Fruit fly (Drosophila melanogaster) whole organism, embryonic: ENCODE results near the gene CG32679.

Experiments used
- Adf1 ChIP-seq: fragments of 200-800 bp; sonication (Bioruptor generic); IDR thresholded peaks from 2 replicates; pipeline ENCODE4 v1.3.6; 2022; ENCODE audit warnings: missing biosample characterization, missing genetic modification characterization
- CG10274 ChIP-seq: fragments of 200-800 bp; sonication (Bioruptor generic); optimal IDR thresholded peaks from 3 replicates; lab custom pipeline; 2017; ENCODE audit warnings: missing biosample characterization, mild to moderate bottlenecking, missing genetic modification characterization
- CG10366 ChIP-seq: fragments of 200-800 bp; sonication (Bioruptor generic); IDR thresholded peaks from 2 replicates; pipeline ENCODE4 v1.3.6; 2022; ENCODE audit warnings: missing biosample characterization, missing genetic modification characterization
- CG10543 ChIP-seq: fragments of 200-800 bp; sonication (Bioruptor generic); optimal IDR thresholded peaks from 3 replicates; lab custom pipeline; 2017; ENCODE audit warnings: missing biosample characterization, mild to moderate bottlenecking, missing genetic modification characterization, moderate library complexity
- CG13894 ChIP-seq: fragments of 200-800 bp; sonication (Bioruptor generic); optimal IDR thresholded peaks from 3 replicates; lab custom pipeline; 2018; ENCODE audit warnings: missing biosample characterization, mild to moderate bottlenecking, missing genetic modification characterization, moderate library complexity
- CG14441 ChIP-seq: fragments of 200-800 bp; sonication (Bioruptor generic); IDR thresholded peaks from 2 replicates; pipeline ENCODE4 v1.3.6; 2022; ENCODE audit warnings: missing biosample characterization, missing genetic modification characterization
- CG17361 ChIP-seq: fragments of 200-800 bp; sonication (Bioruptor generic); IDR thresholded peaks from 3 replicates; pipeline ENCODE4 v1.3.6; 2022; ENCODE audit warnings: missing biosample characterization, missing genetic modification characterization
- CG17385 ChIP-seq: fragments of 200-800 bp; sonication (Bioruptor generic); optimal IDR thresholded peaks from 3 replicates; lab custom pipeline; 2018; ENCODE audit warnings: missing biosample characterization, mild to moderate bottlenecking, missing genetic modification characterization
- CG17612 ChIP-seq: fragments of 200-800 bp; sonication (Bioruptor generic); IDR thresholded peaks from 2 replicates; pipeline ENCODE4 v1.3.6; 2022; ENCODE audit warnings: missing biosample characterization, missing genetic modification characterization
- CG18262 ChIP-seq: fragments of 200-800 bp; optimal IDR thresholded peaks from 3 replicates; lab custom pipeline; 2019; ENCODE audit warnings: missing biosample characterization, mild to moderate bottlenecking, missing genetic modification characterization, moderate library complexity
- CG2678 ChIP-seq: fragments of 200-800 bp; sonication (Bioruptor generic); optimal IDR thresholded peaks from 3 replicates; lab custom pipeline; 2019; ENCODE audit warnings: missing biosample characterization, mild to moderate bottlenecking, missing genetic modification characterization, moderate library complexity
- CG2712 ChIP-seq: fragments of 200-800 bp; optimal IDR thresholded peaks from 3 replicates; lab custom pipeline; 2019; ENCODE audit warnings: missing biosample characterization, mild to moderate bottlenecking, missing genetic modification characterization, moderate library complexity
- CG32532 ChIP-seq: fragments of 200-800 bp; sonication (Bioruptor generic); IDR thresholded peaks from 2 replicates; pipeline ENCODE4 v1.3.6; 2022; ENCODE audit warnings: missing biosample characterization, missing genetic modification characterization
- CG3281 ChIP-seq: fragments of 200-800 bp; sonication (Bioruptor generic); optimal IDR thresholded peaks from 3 replicates; lab custom pipeline; 2017; ENCODE audit warnings: missing biosample characterization, mild to moderate bottlenecking, missing genetic modification characterization
- CG7372 ChIP-seq: fragments of 200-800 bp; sonication (Bioruptor generic); IDR thresholded peaks from 2 replicates; pipeline ENCODE4 v1.3.6; 2022; ENCODE audit warnings: missing biosample characterization, missing genetic modification characterization
- CG9817 ChIP-seq: fragments of 200-800 bp; sonication (Bioruptor generic); optimal IDR thresholded peaks from 2 replicates; lab custom pipeline; 2018; ENCODE audit warnings: missing biosample characterization, mild to moderate bottlenecking, missing genetic modification characterization, moderate library complexity
- CrebB ChIP-seq: fragments of 200-800 bp; sonication (Bioruptor generic); optimal IDR thresholded peaks from 3 replicates; lab custom pipeline; 2018; ENCODE audit warnings: missing biosample characterization, mild to moderate bottlenecking, missing genetic modification characterization
- D19A ChIP-seq: fragments of 200-800 bp; optimal IDR thresholded peaks from 3 replicates; lab custom pipeline; 2019; ENCODE audit warnings: missing biosample characterization, mild to moderate bottlenecking, missing genetic modification characterization, moderate library complexity
- Dbx ChIP-seq: fragments of 200-800 bp; sonication (Bioruptor generic); IDR thresholded peaks from 3 replicates; pipeline ENCODE4 v1.3.6; 2022; ENCODE audit warnings: missing biosample characterization, missing genetic modification characterization
- Deaf1 ChIP-seq: fragments of 200-800 bp; optimal IDR thresholded peaks from 3 replicates; lab custom pipeline; 2019; ENCODE audit warnings: missing biosample characterization, mild to moderate bottlenecking, missing genetic modification characterization, moderate library complexity
- Fer3 ChIP-seq: fragments of 200-800 bp; sonication (Bioruptor generic); optimal IDR thresholded peaks from 2 replicates; lab custom pipeline; 2018; ENCODE audit warnings: missing biosample characterization, mild to moderate bottlenecking, missing genetic modification characterization, moderate library complexity
- HHEX ChIP-seq: fragments of 200-800 bp; sonication (Bioruptor generic); optimal IDR thresholded peaks from 3 replicates; lab custom pipeline; 2017; ENCODE audit warnings: missing biosample characterization, mild to moderate bottlenecking, missing genetic modification characterization, missing genetic modification reagents
- Hr51 ChIP-seq, 2 experiments: fragments of 200-800 bp; sonication (Bioruptor generic); optimal IDR thresholded peaks; 2 replicates in 1 of 2; 3 replicates in 1 of 2; lab custom pipeline; 2016 to 2018; ENCODE audit warnings: missing biosample characterization in 2 of 2, missing genetic modification characterization in 2 of 2, mild to moderate bottlenecking in 1 of 2, moderate library complexity in 1 of 2
- Hsf ChIP-seq: fragments of 200-800 bp; sonication (Bioruptor generic); optimal IDR thresholded peaks from 3 replicates; lab custom pipeline; 2016; ENCODE audit warnings: missing biosample characterization, missing genetic modification characterization
- Max ChIP-seq: fragments of 200-800 bp; sonication (Bioruptor generic); optimal IDR thresholded peaks from 2 replicates; lab custom pipeline; 2016; ENCODE audit warnings: missing biosample characterization, mild to moderate bottlenecking, missing genetic modification characterization
- Nf-YA ChIP-seq: fragments of 200-800 bp; sonication (Bioruptor generic); IDR thresholded peaks from 2 replicates; pipeline ENCODE4 v1.3.6; 2022; ENCODE audit warnings: missing biosample characterization, missing genetic modification characterization
- Oli ChIP-seq: fragments of 200-800 bp; sonication (Bioruptor generic); optimal IDR thresholded peaks from 2 replicates; lab custom pipeline; 2018; ENCODE audit warnings: missing biosample characterization, mild to moderate bottlenecking, missing genetic modification characterization, moderate library complexity
- PHDP ChIP-seq: fragments of 200-800 bp; sonication (Bioruptor generic); optimal IDR thresholded peaks from 3 replicates; lab custom pipeline; 2018; ENCODE audit warnings: missing biosample characterization, mild to moderate bottlenecking, missing genetic modification characterization, moderate library complexity
- Ravus ChIP-seq: fragments of 200-800 bp; sonication (Bioruptor generic); IDR thresholded peaks from 2 replicates; pipeline ENCODE4 v1.3.6; 2022; ENCODE audit warnings: missing biosample characterization, missing genetic modification characterization
- Rfx ChIP-seq: fragments of 200-800 bp; sonication (Bioruptor generic); IDR thresholded peaks from 2 replicates; pipeline ENCODE4 v1.3.6; 2022; ENCODE audit warnings: missing biosample characterization, missing genetic modification characterization
- Scr ChIP-seq: fragments of 200-800 bp; sonication (Bioruptor generic); IDR thresholded peaks from 2 replicates; pipeline ENCODE4 v1.3.6; 2022; ENCODE audit warnings: missing biosample characterization, missing genetic modification characterization; ENCODE audit not compliant: partially characterized antibody
- Taf1 ChIP-seq: fragments of 200-800 bp; sonication (Bioruptor generic); IDR thresholded peaks from 2 replicates; pipeline ENCODE4 v1.3.6; 2022; ENCODE audit warnings: missing biosample characterization, missing genetic modification characterization
- ac ChIP-seq: fragments of 200-800 bp; sonication (Bioruptor generic); optimal IDR thresholded peaks from 3 replicates; lab custom pipeline; 2017; ENCODE audit warnings: missing biosample characterization, mild to moderate bottlenecking, missing genetic modification characterization
- az2 ChIP-seq: fragments of 200-800 bp; sonication (Bioruptor generic); optimal IDR thresholded peaks from 3 replicates; lab custom pipeline; 2016; ENCODE audit warnings: missing biosample characterization, missing genetic modification characterization
- ci ChIP-seq: fragments of 200-800 bp; sonication (Bioruptor generic); IDR thresholded peaks from 3 replicates; pipeline ENCODE4 v1.3.6; 2022; ENCODE audit warnings: missing biosample characterization, missing genetic modification characterization
- crol ChIP-seq: fragments of 200-800 bp; sonication (Bioruptor generic); IDR thresholded peaks from 2 replicates; pipeline ENCODE4 v1.3.6; 2022; ENCODE audit warnings: missing biosample characterization, missing genetic modification characterization
- cwo ChIP-seq: fragments of 200-800 bp; sonication (Bioruptor generic); optimal IDR thresholded peaks from 3 replicates; lab custom pipeline; 2017; ENCODE audit warnings: missing biosample characterization, missing genetic modification characterization, mild to moderate bottlenecking, moderate library complexity, missing genetic modification reagents
- dmrt11E ChIP-seq: fragments of 200-800 bp; sonication (Bioruptor generic); optimal IDR thresholded peaks from 3 replicates; lab custom pipeline; 2018; ENCODE audit warnings: missing biosample characterization, mild to moderate bottlenecking, missing genetic modification characterization, moderate library complexity
- gem ChIP-seq: fragments of 200-800 bp; sonication (Bioruptor generic); optimal IDR thresholded peaks from 2 replicates; lab custom pipeline; 2019; ENCODE audit warnings: missing biosample characterization, mild to moderate bottlenecking, missing genetic modification characterization, moderate library complexity
- grau ChIP-seq: fragments of 200-800 bp; optimal IDR thresholded peaks from 3 replicates; lab custom pipeline; 2019; ENCODE audit warnings: missing biosample characterization, mild to moderate bottlenecking, missing genetic modification characterization, moderate library complexity
- mirr ChIP-seq: fragments of 200-800 bp; sonication (Bioruptor generic); optimal IDR thresholded peaks from 3 replicates; lab custom pipeline; 2018; ENCODE audit warnings: missing biosample characterization, mild to moderate bottlenecking, missing genetic modification characterization
- pan ChIP-seq, 4 experiments: fragments of >200 bp in 3 of 4; fragments of 200-800 bp in 1 of 4; sonication (Bioruptor generic) in 1 of 4; optimal IDR thresholded peaks in 3 of 4; IDR thresholded peaks in 1 of 4; 2 replicates each; pipeline versions ENCODE4 v1.3.6 to Lab custom; 2017 to 2022; ENCODE audit warnings: missing biosample characterization in 2 of 4, missing genetic modification characterization in 2 of 4, mixed read lengths in 1 of 4
- sd ChIP-seq: fragments of 200-800 bp; sonication (Bioruptor generic); optimal IDR thresholded peaks from 3 replicates; lab custom pipeline; 2018; ENCODE audit warnings: missing biosample characterization, mild to moderate bottlenecking, missing genetic modification characterization, moderate library complexity
- sens ChIP-seq: fragments of 200-800 bp; sonication (Bioruptor generic); peaks from one replicate; lab custom pipeline; 2016; ENCODE audit warnings: missing biosample characterization, missing genetic modification characterization
- sima ChIP-seq: fragments of 200-800 bp; sonication (Bioruptor generic); optimal IDR thresholded peaks from 2 replicates; lab custom pipeline; 2016; ENCODE audit warnings: missing biosample characterization, missing genetic modification characterization
- so ChIP-seq: fragments of 200-800 bp; sonication (Bioruptor generic); IDR thresholded peaks from 3 replicates; pipeline ENCODE4 v1.3.6; 2022; ENCODE audit warnings: missing biosample characterization, missing genetic modification characterization
- sob ChIP-seq: fragments of 200-800 bp; sonication (Bioruptor generic); IDR thresholded peaks from 2 replicates; pipeline ENCODE4 v1.3.6; 2022; ENCODE audit warnings: missing biosample characterization, missing genetic modification characterization
- sr ChIP-seq: fragments of 200-800 bp; sonication (Bioruptor generic); IDR thresholded peaks from 3 replicates; pipeline ENCODE4 v1.3.6; 2022; ENCODE audit warnings: missing biosample characterization, missing genetic modification characterization
- z ChIP-seq: fragments of 200-800 bp; sonication (Bioruptor generic); IDR thresholded peaks from 3 replicates; pipeline ENCODE4 v1.3.6; 2022; ENCODE audit warnings: missing biosample characterization, missing genetic modification characterization

CG32679 gene

DNA sequence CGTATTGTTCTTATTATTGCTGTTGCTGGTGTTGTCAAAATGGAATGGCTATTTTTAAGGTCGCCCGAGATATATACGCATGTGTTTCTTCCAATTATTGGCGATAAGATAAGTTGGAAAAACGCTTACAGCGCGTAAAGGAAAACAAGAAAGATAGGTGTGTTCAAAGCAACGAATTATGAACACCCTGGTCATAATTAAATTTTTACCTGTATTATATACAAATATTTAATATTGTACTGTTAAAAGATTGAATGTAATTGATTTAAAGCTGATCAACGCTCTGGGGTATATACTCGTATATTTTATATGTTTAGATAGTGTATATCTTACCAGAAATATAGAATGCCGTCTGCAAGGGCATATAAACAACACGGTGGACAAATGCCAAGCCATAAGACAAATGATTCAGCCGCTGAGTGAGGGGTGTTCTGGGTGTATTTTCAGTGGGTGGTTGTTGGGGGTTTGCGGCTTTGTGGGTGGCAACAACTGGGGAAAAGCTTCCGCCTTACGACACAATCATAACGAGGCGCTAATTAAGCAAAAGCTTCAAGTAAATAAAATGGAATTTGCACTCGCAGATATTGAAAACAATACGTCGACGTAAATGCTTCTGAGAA lies 30.4 kb upstream of the CG32679 start (continued):
- TF ChIP-seq dmrt11E (tag; lab: Kevin White, UChicago): no peak
- TF ChIP-seq CG14441 (GFP tag; lab: Robert Waterston, UW): no peak
- TF ChIP-seq sima: no peak
- peak; percentile 73 for TF ChIP-seq sd (tag; lab: Kevin White, UChicago)
- peak; percentile 30 for TF ChIP-seq CG10366
- peak; percentile 14 for TF ChIP-seq CG17385 (GFP tag; lab: Kevin White, UChicago)
- 0 out of 3 replicates have a peak, but pooled peaks have one; percentile 12 for TF ChIP-seq CG17361
- no peak for TF ChIP-seq Max (GFP tag; lab: Kevin White, UChicago)
- TF ChIP-seq grau: peak; percentile 50
- TF ChIP-seq CG17612 (GFP tag; lab: Robert Waterston, UW): no peak
- peak; percentile 27 for TF ChIP-seq CG2712 (tag; lab: Kevin White, UChicago)
- TF ChIP-seq D19A (tag; lab: Kevin White, UChicago): peak; percentile 93
- TF ChIP-seq sob (GFP tag; lab: Robert Waterston, UW): peak; percentile 71
- peak; percentile 24 for TF ChIP-seq HHEX (GFP tag; lab: Kevin White, UChicago)
- peak; percentile 61 for TF ChIP-seq Dbx (GFP tag; lab: Robert Waterston, UW)
- no peak for TF ChIP-seq Ravus (GFP tag; lab: Robert Waterston, UW)
- TF ChIP-seq CG7372 (GFP tag; lab: Robert Waterston, UW): 0 out of 2 replicates have a peak, but pooled peaks have one; percentile 29
- TF ChIP-seq CG13894 (tag; lab: Kevin White, UChicago): peak; percentile 4
- TF ChIP-seq CG10543 (GFP tag; lab: Kevin White, UChicago): peak; percentile 32
- peak; percentile 33; the same call in 1 of the 2 replicates for TF ChIP-seq Adf1 (GFP tag; lab: Robert Waterston, UW)
- TF ChIP-seq pan (optimal IDR thresholded peaks at IDR 0.05; lab: Kevin White, UChicago): no peak
- TF ChIP-seq pan (GFP tag; optimal IDR thresholded peaks at IDR 0.05 in 1 of 2, IDR thresholded peaks at IDR 0.05 in 1 of 2): peak in 1 of 2 experiments; percentile 70
- TF ChIP-seq gem (tag; lab: Kevin White, UChicago): peak; percentile 50
- peak; percentile 14 for TF ChIP-seq Fer3 (tag; lab: Kevin White, UChicago)
- TF ChIP-seq CG2678 (tag; lab: Kevin White, UChicago): peak; percentile 63
- TF ChIP-seq CG18262: peak; percentile 26
- peak; percentile 48 for TF ChIP-seq mirr (GFP tag; lab: Kevin White, UChicago)
- TF ChIP-seq sens (GFP tag; lab: Kevin White, UChicago): peak; percentile 49
- TF ChIP-seq ac (GFP tag; lab: Kevin White, UChicago): no peak
- peak; percentile 33 for TF ChIP-seq PHDP
- no peak for TF ChIP-seq so (GFP tag; lab: Robert Waterston, UW)
- peak; percentile 67; the same call in 1 of the 2 replicates for TF ChIP-seq CG32532 (GFP tag; lab: Robert Waterston, UW)
- TF ChIP-seq ci (GFP tag; lab: Robert Waterston, UW): 0 out of 3 replicates have a peak, but pooled peaks have one; percentile 26
- TF ChIP-seq az2 (GFP tag; lab: Kevin White, UChicago): no peak
- no peak for TF ChIP-seq crol (GFP tag; lab: Robert Waterston, UW)
- peak; percentile 71 for TF ChIP-seq Rfx (GFP tag; lab: Robert Waterston, UW)
- peak; percentile 63; the same call in 1 of the 3 replicates for TF ChIP-seq sr (GFP tag; lab: Robert Waterston, UW)
- TF ChIP-seq CG9817: peak; percentile 4
- TF ChIP-seq Nf-YA (GFP tag; lab: Robert Waterston, UW): 0 out of 2 replicates have a peak, but pooled peaks have one; percentile 23
- no peak for TF ChIP-seq z (GFP tag; lab: Robert Waterston, UW)
- TF ChIP-seq Oli: peak; percentile 28
- TF ChIP-seq cwo: peak; percentile 71
- peak; percentile 14 for TF ChIP-seq Deaf1
- TF ChIP-seq Hr51 (GFP tag; optimal IDR thresholded peaks at IDR 0.05; lab: Kevin White, UChicago): peak in 1 of 2 experiments; percentile 27
- no peak for TF ChIP-seq Hsf
- TF ChIP-seq CrebB (tag; lab: Kevin White, UChicago): peak; percentile 15
- peak; percentile 16 for TF ChIP-seq CG3281
- no peak for TF ChIP-seq Scr (GFP tag; lab: Robert Waterston, UW)
- peak; percentile 30; the same call in 1 of the 2 replicates for TF ChIP-seq Taf1 (GFP tag; lab: Robert Waterston, UW)
- TF ChIP-seq CG10274 (GFP tag; lab: Kevin White, UChicago): no peak
